Fruit fly (Drosophila melanogaster) whole organism, embryonic: ENCODE results near the gene ssh.

ENCODE experiments used
- CG15479 ChIP-seq: fragments of 200-800 bp; sonication (Bioruptor generic); optimal IDR thresholded peaks from 3 replicates; lab custom pipeline; 2019; ENCODE audit warnings: missing biosample characterization, mild to moderate bottlenecking, missing genetic modification characterization, moderate library complexity
- CG1647 ChIP-seq: fragments of 200-800 bp; sonication (Bioruptor generic); optimal IDR thresholded peaks from 3 replicates; lab custom pipeline; 2016; ENCODE audit warnings: missing biosample characterization, missing genetic modification characterization
- CG7839 ChIP-seq: fragments of 200-800 bp; sonication (Bioruptor generic); optimal IDR thresholded peaks from 3 replicates; lab custom pipeline; 2018; ENCODE audit warnings: missing biosample characterization, mild to moderate bottlenecking, missing genetic modification characterization, moderate library complexity
- Fer1 ChIP-seq: fragments of 200-800 bp; sonication (Bioruptor generic); optimal IDR thresholded peaks from 2 replicates; lab custom pipeline; 2017; ENCODE audit warnings: missing biosample characterization, mild to moderate bottlenecking, missing genetic modification characterization
- Oli ChIP-seq: fragments of 200-800 bp; sonication (Bioruptor generic); optimal IDR thresholded peaks from 2 replicates; lab custom pipeline; 2018; ENCODE audit warnings: missing biosample characterization, mild to moderate bottlenecking, missing genetic modification characterization, moderate library complexity

DNA sequence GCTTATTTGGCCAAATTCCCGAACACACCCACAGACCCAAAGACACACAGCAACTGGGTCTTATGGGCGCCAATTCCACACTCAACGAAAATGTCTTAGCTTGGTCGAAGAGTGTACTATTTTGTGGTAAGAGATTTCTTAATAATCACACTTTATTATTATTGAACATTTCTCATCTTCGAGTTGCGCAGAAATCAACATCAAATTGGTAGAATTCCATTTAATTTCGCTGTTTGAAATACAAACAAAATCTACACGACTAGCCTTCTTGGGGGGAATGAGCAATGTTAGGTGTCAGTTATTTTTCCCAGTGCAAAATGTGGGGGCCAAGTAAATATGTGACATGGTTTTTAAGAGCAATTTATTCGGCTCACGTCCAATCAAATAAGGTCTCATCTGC, 53.8 kb downstream of the ssh start:
- no peak for TF ChIP-seq CG15479 (GFP tag; lab: Kevin White, UChicago)
- no peak for TF ChIP-seq CG7839 (tag; lab: Kevin White, UChicago)
- no peak for TF ChIP-seq CG1647 (GFP tag; lab: Kevin White, UChicago)
- no peak for TF ChIP-seq Fer1 (GFP tag; lab: Kevin White, UChicago)
- peak; percentile 14 for TF ChIP-seq Oli (tag; lab: Kevin White, UChicago)
